Fruit fly (Drosophila melanogaster) whole organism, adult: Measurements from ENCODE around the gene CG13738.

ENCODE experiments used
- CG14711 ChIP-seq: fragments of 200-800 bp; sonication (Bioruptor generic); optimal IDR thresholded peaks from 2 replicates; lab custom pipeline; 2018; ENCODE audit warnings: missing biosample characterization, mild to moderate bottlenecking, missing genetic modification characterization, moderate library complexity
- CG7045 ChIP-seq: fragments of 200-800 bp; sonication (Bioruptor generic); optimal IDR thresholded peaks from 2 replicates; lab custom pipeline; 2017; ENCODE audit warnings: missing biosample characterization, mild to moderate bottlenecking, missing genetic modification characterization
- CG7101 ChIP-seq: fragments of 200-800 bp; sonication (Bioruptor generic); optimal IDR thresholded peaks from 2 replicates; lab custom pipeline; 2018; ENCODE audit warnings: missing biosample characterization, mild to moderate bottlenecking, missing genetic modification characterization, moderate library complexity
- Clk ChIP-seq: fragments of 200-800 bp; sonication (Bioruptor generic); optimal IDR thresholded peaks from 2 replicates; lab custom pipeline; 2017; ENCODE audit warnings: missing biosample characterization, missing genetic modification characterization
- Crg-1 ChIP-seq: fragments of 200-800 bp; sonication (Bioruptor generic); optimal IDR thresholded peaks from 2 replicates; lab custom pipeline; 2016; ENCODE audit warnings: missing biosample characterization, missing genetic modification characterization
- Hr96 ChIP-seq: fragments of 200-800 bp; sonication (Bioruptor generic); optimal IDR thresholded peaks from 2 replicates; lab custom pipeline; 2016; ENCODE audit warnings: missing biosample characterization, missing genetic modification characterization
- bab1 ChIP-seq: fragments of 200-800 bp; sonication (Bioruptor generic); optimal IDR thresholded peaks from 3 replicates; lab custom pipeline; 2019; ENCODE audit warnings: missing biosample characterization, mild to moderate bottlenecking, missing genetic modification characterization, moderate library complexity
- cic ChIP-seq: fragments of 200-800 bp; sonication (Bioruptor generic); optimal IDR thresholded peaks from 2 replicates; lab custom pipeline; 2017; ENCODE audit warnings: missing biosample characterization, mild to moderate bottlenecking, missing genetic modification characterization, moderate library complexity
- kay ChIP-seq: fragments of 200-800 bp; sonication (Bioruptor generic); peaks from one replicate; lab custom pipeline; 2016; ENCODE audit warnings: missing biosample characterization, missing genetic modification characterization, borderline replicate concordance
- ovo ChIP-seq: fragments of 200-800 bp; sonication (Bioruptor generic); optimal IDR thresholded peaks from 2 replicates; lab custom pipeline; 2016; ENCODE audit warnings: missing biosample characterization, missing genetic modification characterization
- tj ChIP-seq: fragments of 200-800 bp; sonication (Bioruptor generic); optimal IDR thresholded peaks from 3 replicates; lab custom pipeline; 2017; ENCODE audit warnings: missing biosample characterization, mild to moderate bottlenecking, missing genetic modification characterization, moderate library complexity
- toe ChIP-seq: fragments of 200-800 bp; sonication (Bioruptor generic); optimal IDR thresholded peaks from 2 replicates; lab custom pipeline; 2016; ENCODE audit warnings: missing biosample characterization, missing genetic modification characterization

dm6 chr3L:13973377-13974111 lies at the start of gene CG13738, which contains the start of gene Hsc70-1:
- TF ChIP-seq cic (GFP tag; lab: Kevin White, UChicago) (no peak), CG14711 (no peak), CG7101 (tag; lab: Kevin White, UChicago) (no peak), toe (GFP tag; lab: Kevin White, UChicago) (no peak), kay (GFP tag; lab: Kevin White, UChicago) (no peak), bab1 (no peak), Crg-1 (no peak), Clk (GFP tag; lab: Kevin White, UChicago) (no peak), tj (GFP tag; lab: Kevin White, UChicago) (no peak), Hr96 (GFP tag; lab: Kevin White, UChicago) (no peak), ovo (GFP tag; lab: Kevin White, UChicago) (no peak), CG7045 (GFP tag; lab: Kevin White, UChicago) (no peak)
